Fruit fly (Drosophila melanogaster) whole organism, prepupa: ENCODE data around the gene CG33270.

ENCODE experiments used
- Blimp-1 ChIP-seq: fragments of 200-800 bp; sonication (Bioruptor generic); optimal IDR thresholded peaks from 3 replicates; lab custom pipeline; 2017; ENCODE audit warnings: missing biosample characterization, missing genetic modification characterization, mild to moderate bottlenecking, moderate library complexity, missing genetic modification reagents
- CG10669 ChIP-seq: fragments of 200-800 bp; sonication (Bioruptor generic); optimal IDR thresholded peaks from 3 replicates; lab custom pipeline; 2018; ENCODE audit warnings: missing biosample characterization, mild to moderate bottlenecking, missing genetic modification characterization, moderate library complexity
- CG11294 ChIP-seq: fragments of 200-800 bp; sonication (Bioruptor generic); IDR thresholded peaks from 2 replicates; pipeline ENCODE4 v1.3.6; 2022; ENCODE audit warnings: missing biosample characterization, missing genetic modification characterization
- CG11762 ChIP-seq: fragments of 200-800 bp; sonication (Bioruptor generic); optimal IDR thresholded peaks from 3 replicates; lab custom pipeline; 2016; ENCODE audit warnings: missing biosample characterization, missing genetic modification characterization; ENCODE audit not compliant: insufficient read depth
- CG1621 ChIP-seq: fragments of 200-800 bp; sonication (Bioruptor generic); optimal IDR thresholded peaks from 3 replicates; lab custom pipeline; 2018; ENCODE audit warnings: missing biosample characterization, mild to moderate bottlenecking, missing genetic modification characterization
- CG32006 ChIP-seq: fragments of 200-800 bp; sonication (Bioruptor generic); optimal IDR thresholded peaks from 3 replicates; lab custom pipeline; 2017; ENCODE audit warnings: missing biosample characterization, mild to moderate bottlenecking, missing genetic modification characterization
- CG34406 ChIP-seq: fragments of 200-800 bp; sonication (Bioruptor generic); optimal IDR thresholded peaks from 3 replicates; lab custom pipeline; 2016; ENCODE audit warnings: missing biosample characterization, missing genetic modification characterization
- CG3919 ChIP-seq: fragments of 200-800 bp; sonication (Bioruptor generic); optimal IDR thresholded peaks from 3 replicates; lab custom pipeline; 2016; ENCODE audit warnings: missing biosample characterization, missing genetic modification characterization
- CG6163 ChIP-seq: fragments of 200-800 bp; sonication (Bioruptor generic); IDR thresholded peaks from 3 replicates; pipeline ENCODE4 v1.3.6; 2022; ENCODE audit warnings: missing biosample characterization, missing genetic modification characterization
- CG6276 ChIP-seq: fragments of 200-800 bp; sonication (Bioruptor generic); optimal IDR thresholded peaks from 2 replicates; lab custom pipeline; 2017; ENCODE audit warnings: missing biosample characterization, mild to moderate bottlenecking, missing genetic modification characterization
- CG6808 ChIP-seq: fragments of 200-800 bp; sonication (Bioruptor generic); optimal IDR thresholded peaks from 3 replicates; lab custom pipeline; 2017; ENCODE audit warnings: missing biosample characterization, missing genetic modification characterization, mild to moderate bottlenecking, moderate library complexity, missing genetic modification reagents
- CG7368 ChIP-seq: fragments of 200-800 bp; sonication (Bioruptor generic); optimal IDR thresholded peaks from 3 replicates; lab custom pipeline; 2016; ENCODE audit warnings: missing biosample characterization, missing genetic modification characterization
- CG8119 ChIP-seq: fragments of 200-800 bp; sonication (Bioruptor generic); IDR thresholded peaks from 3 replicates; pipeline ENCODE4 v1.3.6; 2022; ENCODE audit warnings: missing biosample characterization, missing genetic modification characterization
- CG8319 ChIP-seq: fragments of 200-800 bp; sonication (Bioruptor generic); optimal IDR thresholded peaks from 3 replicates; lab custom pipeline; 2016; ENCODE audit warnings: missing biosample characterization, missing genetic modification characterization
- CG8632 ChIP-seq: fragments of 200-800 bp; sonication (Bioruptor generic); optimal IDR thresholded peaks from 3 replicates; lab custom pipeline; 2016; ENCODE audit warnings: missing biosample characterization, missing genetic modification characterization
- CG9139 ChIP-seq: fragments of 200-800 bp; sonication (Bioruptor generic); optimal IDR thresholded peaks from 3 replicates; lab custom pipeline; 2017; ENCODE audit warnings: missing biosample characterization, mild to moderate bottlenecking, missing genetic modification characterization
- Eip78C ChIP-seq: fragments of 200-800 bp; sonication (Bioruptor generic); peaks from one replicate; lab custom pipeline; 2016; ENCODE audit warnings: missing biosample characterization, missing genetic modification characterization
- Eip93F ChIP-seq: fragments of 200-800 bp; sonication (Bioruptor generic); optimal IDR thresholded peaks from 2 replicates; lab custom pipeline; 2016; ENCODE audit warnings: missing biosample characterization, mild to moderate bottlenecking, missing genetic modification characterization
- Hr38 ChIP-seq: sonication (Bioruptor generic); optimal IDR thresholded peaks from 2 replicates; lab custom pipeline; 2016; ENCODE audit warnings: missing biosample characterization, missing genetic modification characterization
- Hr39 ChIP-seq: fragments of 200-800 bp; sonication (Bioruptor generic); optimal IDR thresholded peaks from 2 replicates; lab custom pipeline; 2016; ENCODE audit warnings: missing biosample characterization, missing genetic modification characterization
- Hr4 ChIP-seq: fragments of 200-800 bp; sonication (Bioruptor generic); optimal IDR thresholded peaks from 3 replicates; lab custom pipeline; 2016; ENCODE audit warnings: missing biosample characterization, missing genetic modification characterization
- Lpt ChIP-seq: fragments of 200-800 bp; sonication (Bioruptor generic); optimal IDR thresholded peaks from 3 replicates; lab custom pipeline; 2016; ENCODE audit warnings: missing biosample characterization, missing genetic modification characterization
- Sox102F ChIP-seq: fragments of 200-800 bp; sonication (Bioruptor generic); optimal IDR thresholded peaks from 2 replicates; lab custom pipeline; 2016; ENCODE audit warnings: missing biosample characterization, mild to moderate bottlenecking, missing genetic modification characterization
- Sox14 ChIP-seq: fragments of 200-800 bp; sonication (Bioruptor generic); optimal IDR thresholded peaks from 3 replicates; lab custom pipeline; 2016; ENCODE audit warnings: missing biosample characterization, missing genetic modification characterization
- achi ChIP-seq: fragments of 200-800 bp; sonication (Bioruptor generic); optimal IDR thresholded peaks from 3 replicates; lab custom pipeline; 2016; ENCODE audit warnings: missing biosample characterization, missing genetic modification characterization
- dac ChIP-seq: fragments of 200-800 bp; sonication (Bioruptor generic); optimal IDR thresholded peaks from 2 replicates; lab custom pipeline; 2017; ENCODE audit warnings: missing biosample characterization, mild to moderate bottlenecking, missing genetic modification characterization
- esn ChIP-seq: fragments of 200-800 bp; sonication (Bioruptor generic); optimal IDR thresholded peaks from 2 replicates; lab custom pipeline; 2016; ENCODE audit warnings: missing biosample characterization, mild to moderate bottlenecking, missing genetic modification characterization, moderate library complexity
- fd85E ChIP-seq: fragments of 200-800 bp; sonication (Bioruptor generic); optimal IDR thresholded peaks from 3 replicates; lab custom pipeline; 2016; ENCODE audit warnings: missing biosample characterization, missing genetic modification characterization
- salr ChIP-seq, 2 experiments: fragments of 200-800 bp; sonication (Bioruptor generic); optimal IDR thresholded peaks; 3 replicates each; lab custom pipeline; 2016 to 2018; ENCODE audit warnings: missing biosample characterization in 2 of 2, missing genetic modification characterization in 2 of 2, mild to moderate bottlenecking in 1 of 2
- svp ChIP-seq: fragments of 200-800 bp; sonication (Bioruptor generic); peaks from one replicate; lab custom pipeline; 2016; ENCODE audit warnings: missing biosample characterization, missing genetic modification characterization
- vri ChIP-seq: fragments of 200-800 bp; sonication (Bioruptor generic); optimal IDR thresholded peaks from 3 replicates; lab custom pipeline; 2016; ENCODE audit warnings: missing biosample characterization, mild to moderate bottlenecking, missing genetic modification characterization

CG33270 gene

DNA sequence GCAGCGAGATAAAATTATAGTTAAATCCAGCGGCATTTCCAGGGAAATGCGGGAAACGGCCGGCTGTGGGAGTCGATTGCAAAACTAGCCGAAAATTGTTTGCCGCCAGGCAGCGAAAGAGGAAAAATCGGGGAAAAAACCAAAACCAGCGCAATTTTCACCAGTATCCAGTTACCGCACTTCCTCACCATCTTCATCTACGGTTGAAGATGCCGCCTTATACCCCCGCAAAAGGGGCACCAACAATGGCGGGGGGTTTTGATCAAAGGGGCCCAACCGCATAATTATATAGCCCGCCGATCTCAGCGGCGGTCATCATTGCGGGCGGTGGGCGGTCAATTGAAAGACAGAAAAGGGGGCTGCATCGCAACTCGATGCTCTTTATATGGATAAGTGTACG, 30.4 kb downstream of the CG33270 start:
- TF ChIP-seq CG34406 (GFP tag; lab: Kevin White, UChicago) (no peak), dac (GFP tag; lab: Kevin White, UChicago) (no peak), CG11762 (no peak), Lpt (GFP tag; lab: Kevin White, UChicago) (no peak), fd85E (GFP tag; lab: Kevin White, UChicago) (no peak), CG7368 (GFP tag; lab: Kevin White, UChicago) (no peak), Eip93F (GFP tag; lab: Kevin White, UChicago) (no peak), CG3919 (no peak), Hr39 (GFP tag; lab: Kevin White, UChicago) (no peak), salr (GFP tag; optimal IDR thresholded peaks at IDR 0.05; lab: Kevin White, UChicago) (no peak), CG1621 (tag; lab: Kevin White, UChicago) (no peak), Sox14 (GFP tag; lab: Kevin White, UChicago) (no peak), CG32006 (no peak), CG8119 (GFP tag; lab: Robert Waterston, UW) (no peak), CG8632 (GFP tag; lab: Kevin White, UChicago) (no peak)

- TF ChIP-seq CG6276 (GFP tag; lab: Kevin White, UChicago) = peak; percentile 34
- TF ChIP-seq CG8319 (GFP tag; lab: Kevin White, UChicago) = no peak
- TF ChIP-seq Eip78C = peak; percentile 25
These were observed 31.0 kb downstream of the CG33270 start for dm6 chr3L:11547302-11547994.

- peak; percentile 52 for TF ChIP-seq Eip78C
- peak; percentile 10; the same call in 1 of the 3 replicates for TF ChIP-seq CG6163 (GFP tag; lab: Robert Waterston, UW)
- TF ChIP-seq Hr38 (GFP tag; lab: Kevin White, UChicago) = no peak
- peak; percentile 58 for TF ChIP-seq svp (GFP tag; lab: Kevin White, UChicago)
- peak; percentile 19 for TF ChIP-seq Sox102F (GFP tag; lab: Kevin White, UChicago)
- no peak for TF ChIP-seq CG10669
- TF ChIP-seq vri (GFP tag; lab: Kevin White, UChicago) = peak; percentile 43
- no peak for TF ChIP-seq Eip93F (GFP tag; lab: Kevin White, UChicago)
- no peak for TF ChIP-seq CG11294 (GFP tag; lab: Robert Waterston, UW)
- TF ChIP-seq Blimp-1 (GFP tag; lab: Kevin White, UChicago) = peak; percentile 68
- TF ChIP-seq CG6808 (GFP tag; lab: Kevin White, UChicago) = peak; percentile 12
- no peak for TF ChIP-seq CG9139 (GFP tag; lab: Kevin White, UChicago)
- TF ChIP-seq achi (GFP tag; lab: Kevin White, UChicago) = peak; percentile 22
- no peak for TF ChIP-seq CG8319 (GFP tag; lab: Kevin White, UChicago)
- TF ChIP-seq esn (GFP tag; lab: Kevin White, UChicago) = no peak
These were observed 34.6 kb downstream of the CG33270 start for dm6 chr3L:11543681-11544299.

dm6 chr3L:11542948-11543347, 35.5 kb downstream of the CG33270 start:
- peak; percentile 14 for TF ChIP-seq CG32006
- TF ChIP-seq CG8632 (GFP tag; lab: Kevin White, UChicago) = no peak
- TF ChIP-seq Eip78C = peak; percentile 10
- peak; percentile 14 for TF ChIP-seq Hr4

- TF ChIP-seq CG3919 (peak; percentile 13), vri (GFP tag; lab: Kevin White, UChicago) (no peak)
These were observed 36.0 kb downstream of the CG33270 start for dm6 chr3L:11542437-11542836.
